Worm (Caenorhabditis elegans): ENCODE results near the gene F38B6.8.
A peak's percentile ranks its signal among the peaks of the same experiment; 100 is the strongest.

Gene F38B6.8

ce11 chrX:6729593-6729992 is 47.0 kb upstream of the F38B6.8 start, which contains the start of gene K11G12.6 (continued):
- TF ChIP-seq tbx-2 (tag; optimal IDR thresholded peaks at IDR 0.05) = no peak

DNA sequence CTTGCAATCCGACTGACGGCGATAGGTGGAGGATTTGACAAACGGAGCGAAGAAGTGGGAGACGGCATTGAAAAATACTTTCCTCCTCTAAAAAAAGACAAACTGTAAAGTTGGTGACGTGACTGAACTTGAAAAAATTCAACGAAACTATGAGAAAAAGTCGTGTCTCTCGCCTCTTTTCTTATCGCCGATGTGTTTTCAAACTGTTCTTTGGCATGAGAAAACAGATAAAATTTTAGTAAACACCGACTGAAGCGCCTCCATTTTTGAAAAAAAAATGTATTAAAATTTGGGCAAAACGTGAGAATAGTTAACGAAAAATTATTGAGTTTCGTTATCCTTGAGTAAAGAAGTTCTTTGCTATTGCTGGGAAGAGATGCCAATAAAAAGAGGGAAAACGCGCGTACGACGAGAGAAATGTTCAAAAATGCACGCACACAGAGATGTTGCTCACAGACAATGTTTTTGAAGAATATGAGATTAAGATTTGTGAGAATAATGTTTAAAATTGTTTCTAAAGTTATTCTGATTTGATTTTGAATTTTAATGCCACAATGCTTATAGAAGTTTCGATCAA is 46.3 kb upstream of the F38B6.8 start:
- TF ChIP-seq lin-35 (GFP tag; optimal IDR thresholded peaks at IDR 0.05) = peak in 1 of 2 experiments; percentile 30
- TF ChIP-seq mdl-1 (tag; optimal IDR thresholded peaks at IDR 0.05) = no peak
- TF ChIP-seq swsn-7 (tag; optimal IDR thresholded peaks at IDR 0.05) = no peak
- TF ChIP-seq blmp-1 (tag; optimal IDR thresholded peaks at IDR 0.05) = peak; percentile 0
- no peak for TF ChIP-seq C16A3.4 (tag; optimal IDR thresholded peaks at IDR 0.05)
- no peak for TF ChIP-seq mef-2 (tag; optimal IDR thresholded peaks at IDR 0.05)
- TF ChIP-seq lin-13 (GFP tag; optimal IDR thresholded peaks at IDR 0.05) = no peak
- peak; percentile 54 for TF ChIP-seq nhr-85 (tag)
- TF ChIP-seq lin-14 (GFP tag; optimal IDR thresholded peaks at IDR 0.05) = peak; percentile 51
- no peak for TF ChIP-seq lin-15B (tag; optimal IDR thresholded peaks at IDR 0.05)
- TF ChIP-seq egl-27 (tag; optimal IDR thresholded peaks at IDR 0.05) = no peak
- TF ChIP-seq fkh-10 (GFP tag; optimal IDR thresholded peaks at IDR 0.05) = no peak
- TF ChIP-seq nhr-28 (tag; optimal IDR thresholded peaks at IDR 0.05) = no peak
- TF ChIP-seq hlh-4 (tag; optimal IDR thresholded peaks at IDR 0.05) = no peak
- no peak for TF ChIP-seq aha-1 (tag; optimal IDR thresholded peaks at IDR 0.05)
- no peak for TF ChIP-seq skn-1 (tag; optimal IDR thresholded peaks at IDR 0.05)
- TF ChIP-seq ceh-63 (GFP tag; optimal IDR thresholded peaks at IDR 0.05) = no peak
- no peak for TF ChIP-seq mab-9 (GFP tag; IDR thresholded peaks at IDR 0.05)
- TF ChIP-seq unc-98 (GFP tag; IDR thresholded peaks at IDR 0.05) = no peak
- no peak for TF ChIP-seq egl-13 (tag; optimal IDR thresholded peaks at IDR 0.05)
- no peak for TF ChIP-seq alr-1 (tag; optimal IDR thresholded peaks at IDR 0.05; ENCODE audit: borderline replicate concordance)
- TF ChIP-seq nhr-77 (tag; optimal IDR thresholded peaks at IDR 0.05) = no peak
- no peak for TF ChIP-seq aly-2 (tag; optimal IDR thresholded peaks at IDR 0.05)
- no peak for TF ChIP-seq sptf-1 (tag; optimal IDR thresholded peaks at IDR 0.05)
- peak; percentile 6 for TF ChIP-seq mep-1 (tag; optimal IDR thresholded peaks at IDR 0.05)
- TF ChIP-seq elt-2 (tag; optimal IDR thresholded peaks at IDR 0.05) = peak; percentile 28
- TF ChIP-seq snpc-4 (tag; optimal IDR thresholded peaks at IDR 0.05) = no peak
- no peak for TF ChIP-seq nhr-12 (tag; optimal IDR thresholded peaks at IDR 0.05)
- TF ChIP-seq pax-3 (tag; optimal IDR thresholded peaks at IDR 0.05) = no peak
- TF ChIP-seq vab-15 (tag; optimal IDR thresholded peaks at IDR 0.05) = no peak
- no peak for TF ChIP-seq ceh-82 (tag; optimal IDR thresholded peaks at IDR 0.05)
- TF ChIP-seq nhr-71 (tag; optimal IDR thresholded peaks at IDR 0.05) = peak; percentile 3
- TF ChIP-seq pag-3 (tag; optimal IDR thresholded peaks at IDR 0.05; ENCODE audit: borderline replicate concordance, insufficient read depth) = no peak
- peak in 2 of 6 experiments; percentile 12 to 38 for TF ChIP-seq elt-3 (tag; optimal IDR thresholded peaks at IDR 0.05)
- no peak for TF ChIP-seq ets-5 (GFP tag; IDR thresholded peaks at IDR 0.05)
- TF ChIP-seq tlp-1 (tag; optimal IDR thresholded peaks at IDR 0.05) = no peak
- TF ChIP-seq lin-39 (tag; optimal IDR thresholded peaks at IDR 0.05) = no peak
- no peak for TF ChIP-seq zag-1 (tag; optimal IDR thresholded peaks at IDR 0.05)
- no peak for TF ChIP-seq dsc-1 (tag; optimal IDR thresholded peaks at IDR 0.05)
- no peak for TF ChIP-seq lsy-2 (tag; optimal IDR thresholded peaks at IDR 0.05)
- TF ChIP-seq nhr-76 (tag; optimal IDR thresholded peaks at IDR 0.05) = no peak
- no peak for TF ChIP-seq jun-1 (tag; optimal IDR thresholded peaks at IDR 0.05)
- no peak for TF ChIP-seq nhr-19 (GFP tag; conservative IDR thresholded peaks at IDR 0.05)
- no peak for TF ChIP-seq zip-4 (GFP tag; optimal IDR thresholded peaks at IDR 0.05)
- TF ChIP-seq ces-1 (GFP tag; optimal IDR thresholded peaks at IDR 0.05) = no peak
- TF ChIP-seq C04F5.9 (tag; optimal IDR thresholded peaks at IDR 0.05) = no peak
- no peak for TF ChIP-seq efl-1 (optimal IDR thresholded peaks at IDR 0.05)
- no peak for TF ChIP-seq efl-1 (GFP tag; optimal IDR thresholded peaks at IDR 0.05 in 1 of 2)
- TF ChIP-seq rnt-1 (tag; optimal IDR thresholded peaks at IDR 0.05) = no peak
- no peak for TF ChIP-seq tbx-2 (tag; optimal IDR thresholded peaks at IDR 0.05)
